Fruit fly (Drosophila melanogaster): Measurements from ENCODE around the gene CG11911.

The CG11911 gene

dm6 chr2L:305646-306045, 15.4 kb downstream of the CG11911 start, which contains the start of gene Plc21C (continued):
- TF ChIP-seq CG8089 (GFP tag; optimal IDR thresholded peaks at IDR 0.05) (no peak), gt (GFP tag; IDR thresholded peaks at IDR 0.05) (no peak), Meics (GFP tag; optimal IDR thresholded peaks at IDR 0.05) (peak; percentile 20), grau (tag; optimal IDR thresholded peaks at IDR 0.05) (peak; percentile 58), CG12104 (GFP tag; optimal IDR thresholded peaks at IDR 0.05) (no peak), lov (optimal IDR thresholded peaks at IDR 0.05) (no peak), lov (GFP tag; IDR thresholded peaks at IDR 0.05) (no peak), jumu (GFP tag; optimal IDR thresholded peaks at IDR 0.05) (peak; percentile 41), ftz-f1 (GFP tag; optimal IDR thresholded peaks at IDR 0.05) (peak; percentile 16), hbn (GFP tag; IDR thresholded peaks at IDR 0.05; ENCODE audit: partially characterized antibody) (0 out of 2 replicates have a peak, but pooled peaks have one; percentile 25), Blimp-1 (GFP tag; optimal IDR thresholded peaks at IDR 0.05) (peak; percentile 24), CG13775 (GFP tag; optimal IDR thresholded peaks at IDR 0.05) (peak; percentile 43), CG15514 (GFP tag; optimal IDR thresholded peaks at IDR 0.05) (peak; percentile 88), Dp (GFP tag; optimal IDR thresholded peaks at IDR 0.05) (peak; percentile 99), ttk (GFP tag; IDR thresholded peaks at IDR 0.05) (no peak), gro (GFP tag; optimal IDR thresholded peaks at IDR 0.05) (peak; percentile 42), CG16813 (GFP tag; IDR thresholded peaks at IDR 0.05; ENCODE audit: partially characterized antibody) (peak; percentile 53; the same call in 2 of the 3 replicates), Fer2 (tag; optimal IDR thresholded peaks at IDR 0.05) (no peak), aop (GFP tag; IDR thresholded peaks at IDR 0.05) (no peak), sna (GFP tag; IDR thresholded peaks at IDR 0.05; ENCODE audit: partially characterized antibody) (no peak), phol (tag; optimal IDR thresholded peaks at IDR 0.05) (peak; percentile 68), Sry-δ (GFP tag; optimal IDR thresholded peaks at IDR 0.05) (peak; percentile 65), MESR4 (GFP tag; optimal IDR thresholded peaks at IDR 0.05) (peak; percentile 46), CG31441 (GFP tag; IDR thresholded peaks at IDR 0.05) (0 out of 2 replicates have a peak, but pooled peaks have one; percentile 46), CG13424 (tag; optimal IDR thresholded peaks at IDR 0.05) (peak; percentile 63), Sin3A (optimal IDR thresholded peaks at IDR 0.05) (peak; percentile 97), CG8281 (tag; optimal IDR thresholded peaks at IDR 0.05) (no peak), Mrtf (GFP tag; IDR thresholded peaks at IDR 0.05) (no peak), psq (GFP tag; optimal IDR thresholded peaks at IDR 0.05) (no peak), sc (optimal IDR thresholded peaks at IDR 0.05) (no peak), sc (GFP tag; optimal IDR thresholded peaks at IDR 0.05) (no peak), CG9215 (GFP tag; IDR thresholded peaks at IDR 0.05) (no peak; the same call in 1 of the 2 replicates), CG7839 (tag; optimal IDR thresholded peaks at IDR 0.05) (peak; percentile 41), lilli (GFP tag; optimal IDR thresholded peaks at IDR 0.05) (peak; percentile 71), CG10321 (GFP tag; IDR thresholded peaks at IDR 0.05) (no peak), Sry-β (GFP tag; optimal IDR thresholded peaks at IDR 0.05) (peak; percentile 49), CG10462 (GFP tag; optimal IDR thresholded peaks at IDR 0.05) (no peak), CG12236 (GFP tag; optimal IDR thresholded peaks at IDR 0.05) (no peak), NfI (GFP tag; optimal IDR thresholded peaks at IDR 0.05) (no peak), dati (GFP tag; IDR thresholded peaks at IDR 0.05) (no peak), Mad (GFP tag; optimal IDR thresholded peaks at IDR 0.05) (peak; percentile 49), Fer3 (tag; optimal IDR thresholded peaks at IDR 0.05) (peak; percentile 45), ham (GFP tag; IDR thresholded peaks at IDR 0.05) (no peak), CG10147 (GFP tag; optimal IDR thresholded peaks at IDR 0.05) (peak; percentile 45), CG12391 (tag; optimal IDR thresholded peaks at IDR 0.05) (peak; percentile 65), ems (GFP tag; optimal IDR thresholded peaks at IDR 0.05) (peak; percentile 53), CHES-1-like (GFP tag; optimal IDR thresholded peaks at IDR 0.05) (peak; percentile 59), CG11504 (tag; optimal IDR thresholded peaks at IDR 0.05) (peak; percentile 65), CG15696 (tag; optimal IDR thresholded peaks at IDR 0.05) (peak; percentile 43), chm (GFP tag; IDR thresholded peaks at IDR 0.05) (no peak), ken (GFP tag; IDR thresholded peaks at IDR 0.05) (no peak), CG13894 (tag; optimal IDR thresholded peaks at IDR 0.05) (peak; percentile 60)
